Worm (Caenorhabditis elegans): Measurements from ENCODE around the gene sluh-7.

Gene sluh-7

ce11 chrV:10355773-10356335, at the start of gene sluh-7 (continued):
- TF ChIP-seq hif-1 (tag; optimal IDR thresholded peaks at IDR 0.05) (peak in 1 of 2 experiments; percentile 88), dmd-8 (GFP tag; IDR thresholded peaks at IDR 0.05) (no peak), dve-1 (tag; optimal IDR thresholded peaks at IDR 0.05; ENCODE audit: insufficient read depth) (peak; percentile 74), dmd-9 (GFP tag; IDR thresholded peaks at IDR 0.05) (peak; percentile 82), Y75B8A.6 (GFP tag; IDR thresholded peaks at IDR 0.05) (no peak), unc-39 (tag; optimal IDR thresholded peaks at IDR 0.05) (no peak), F37D6.2 (tag; optimal IDR thresholded peaks at IDR 0.05) (peak; percentile 55), ZK546.5 (tag; optimal IDR thresholded peaks at IDR 0.05) (no peak), rbr-2 (tag; optimal IDR thresholded peaks at IDR 0.05) (peak; percentile 63), lim-7 (GFP tag; IDR thresholded peaks at IDR 0.05) (no peak), pha-4 (GFP tag; IDR thresholded peaks at IDR 0.05) (no peak), pha-4 (tag; optimal IDR thresholded peaks at IDR 0.05) (no peak), cey-2 (tag; optimal IDR thresholded peaks at IDR 0.05; ENCODE audit: borderline replicate concordance, insufficient read depth) (no peak), arid-1 (GFP tag; conservative IDR thresholded peaks at IDR 0.05) (no peak), jun-1 (tag; optimal IDR thresholded peaks at IDR 0.05) (no peak), skn-1 (tag; optimal IDR thresholded peaks at IDR 0.05) (no peak), dpl-1 (GFP tag; optimal IDR thresholded peaks at IDR 0.05) (peak; percentile 94), ceh-28 (tag; optimal IDR thresholded peaks at IDR 0.05) (no peak), ctbp-1 (GFP tag; IDR thresholded peaks at IDR 0.05) (no peak), sdz-12 (GFP tag; optimal IDR thresholded peaks at IDR 0.05) (no peak), nhr-10 (tag; optimal IDR thresholded peaks at IDR 0.05) (no peak), mxl-3 (GFP tag; optimal IDR thresholded peaks at IDR 0.05) (no peak), nhr-6 (tag; optimal IDR thresholded peaks at IDR 0.05) (peak; percentile 86), zip-2 (tag; optimal IDR thresholded peaks at IDR 0.05) (no peak), ceh-20 (GFP tag; IDR thresholded peaks at IDR 0.05) (no peak; the same call in 1 of the 2 replicates), F44E2.7 (GFP tag; IDR thresholded peaks at IDR 0.05) (no peak), gei-8 (GFP tag; optimal IDR thresholded peaks at IDR 0.05) (no peak), mes-2 (tag; optimal IDR thresholded peaks at IDR 0.05; ENCODE audit: poor library complexity, severe bottlenecking) (peak; percentile 99), duxl-1 (tag; optimal IDR thresholded peaks at IDR 0.05; ENCODE audit: poor library complexity) (peak; percentile 49), aha-1 (tag) (peak; percentile 79), D1046.2 (GFP tag; IDR thresholded peaks at IDR 0.05) (no peak), hmg-1.1 (GFP tag; IDR thresholded peaks at IDR 0.05) (0 out of 2 replicates have a peak, but pooled peaks have one; percentile 12), madf-9 (GFP tag; conservative IDR thresholded peaks at IDR 0.05) (peak; percentile 75), F49E8.2 (tag; optimal IDR thresholded peaks at IDR 0.05; ENCODE audit: borderline replicate concordance) (no peak), T26A8.4 (GFP tag; IDR thresholded peaks at IDR 0.05) (no peak), lin-13 (GFP tag; optimal IDR thresholded peaks at IDR 0.05) (peak; percentile 27), attf-4 (tag; optimal IDR thresholded peaks at IDR 0.05) (no peak), daf-12 (tag; optimal IDR thresholded peaks at IDR 0.05) (no peak), nhr-25 (tag; optimal IDR thresholded peaks at IDR 0.05; ENCODE audit: borderline replicate concordance, insufficient read depth) (no peak), nhr-11 (tag; optimal IDR thresholded peaks at IDR 0.05) (no peak)

- peak; percentile 58 for TF ChIP-seq nhr-28 (tag; optimal IDR thresholded peaks at IDR 0.05)
- TF ChIP-seq aha-1 (tag), result peak; percentile 43
- TF ChIP-seq ceh-32 (tag; optimal IDR thresholded peaks at IDR 0.05; ENCODE audit: poor library complexity), result no peak
- no peak for TF ChIP-seq lin-1 (GFP tag; IDR thresholded peaks at IDR 0.05)
- no peak for TF ChIP-seq hif-1 (tag; optimal IDR thresholded peaks at IDR 0.05)
- TF ChIP-seq dmd-6 (GFP tag; IDR thresholded peaks at IDR 0.05), result peak; percentile 61
- no peak for TF ChIP-seq skn-1 (tag; optimal IDR thresholded peaks at IDR 0.05)
- TF ChIP-seq pqm-1 (tag; optimal IDR thresholded peaks at IDR 0.05), result peak; percentile 46
- TF ChIP-seq unc-62 (GFP tag; optimal IDR thresholded peaks at IDR 0.05 in 1 of 2), result no peak
- no peak for TF ChIP-seq unc-62 (tag; optimal IDR thresholded peaks at IDR 0.05)
- TF ChIP-seq D1046.2 (GFP tag; IDR thresholded peaks at IDR 0.05), result no peak
These were observed 49.1 kb upstream of the sluh-7 start for ce11 chrV:10404701-10405100.

Data from whole organism, L4 larva.